Worm (Caenorhabditis elegans) whole organism, L1 larva: ENCODE data around the gene F44E2.4.

Source experiments
- C04F5.9 ChIP-seq: sonication (generic microtip); optimal IDR thresholded peaks from 2 replicates; lab custom pipeline; 2016; ENCODE audit warnings: missing genetic modification characterization, missing compliant biosample characterization
- C16A3.4 ChIP-seq: fragments of 150-350 bp; optimal IDR thresholded peaks from 2 replicates; lab custom pipeline; 2014; ENCODE audit warnings: missing biosample characterization, missing genetic modification characterization
- C34B4.2 ChIP-seq: sonication (generic microtip); optimal IDR thresholded peaks from 2 replicates; lab custom pipeline; 2017; ENCODE audit warnings: mild to moderate bottlenecking, missing genetic modification characterization, missing compliant biosample characterization
- Y116A8C.19 ChIP-seq: sonication (generic microtip); optimal IDR thresholded peaks from 2 replicates; lab custom pipeline; 2016; ENCODE audit warnings: missing compliant biosample characterization, missing genetic modification characterization, borderline replicate concordance
- ama-1 ChIP-seq: fragments of 150-350 bp; optimal IDR thresholded peaks from 2 replicates; lab custom pipeline; 2014
- blmp-1 ChIP-seq: fragments of 150-350 bp; optimal IDR thresholded peaks from 2 replicates; lab custom pipeline; 2014; ENCODE audit warnings: missing biosample characterization, missing genetic modification characterization
- ceh-90 ChIP-seq: sonication (generic microtip); optimal IDR thresholded peaks from 2 replicates; lab custom pipeline; 2016; ENCODE audit warnings: missing genetic modification characterization, missing compliant biosample characterization
- ces-1 ChIP-seq: fragments of 150-350 bp; optimal IDR thresholded peaks from 2 replicates; lab custom pipeline; 2014; ENCODE audit warnings: missing biosample characterization, missing genetic modification reagents, missing genetic modification characterization
- dpl-1 ChIP-seq, 3 experiments: fragments of 150-350 bp in 2 of 3; sonication (generic microtip) in 1 of 3; optimal IDR thresholded peaks; 2 replicates each; lab custom pipeline; 2014 to 2017; ENCODE audit warnings: missing biosample characterization in 3 of 3, missing genetic modification characterization in 3 of 3, missing genetic modification reagents in 3 of 3
- dsc-1 ChIP-seq: sonication (generic microtip); optimal IDR thresholded peaks from 2 replicates; lab custom pipeline; 2016; ENCODE audit warnings: mild to moderate bottlenecking, missing genetic modification characterization, missing compliant biosample characterization
- efl-1 ChIP-seq, 4 experiments: fragments of 150-350 bp; optimal IDR thresholded peaks in 3 of 4; peaks in 1 of 4; 1 replicate in 1 of 4; 2 replicates in 3 of 4; lab custom pipeline; 2014; ENCODE audit warnings: missing biosample characterization in 2 of 4, missing genetic modification characterization in 2 of 4, missing genetic modification reagents in 2 of 4
- efl-3 ChIP-seq: fragments of 200-800 bp; sonication (Bioruptor generic); optimal IDR thresholded peaks from 2 replicates; lab custom pipeline; 2018; ENCODE audit warnings: mild to moderate bottlenecking, missing genetic modification characterization, missing compliant biosample characterization
- elt-2 ChIP-seq: sonication (generic microtip); optimal IDR thresholded peaks from 2 replicates; lab custom pipeline; 2016; ENCODE audit warnings: missing genetic modification characterization, mild to moderate bottlenecking, inconsistent platforms, missing compliant biosample characterization, missing genetic modification reagents
- elt-3 ChIP-seq, 6 experiments: fragments of 150-350 bp in 1 of 6; sonication (generic microtip); optimal IDR thresholded peaks; 2 replicates each; lab custom pipeline; 2017 to 2018; ENCODE audit warnings: missing biosample characterization in 6 of 6, missing genetic modification characterization in 6 of 6, inconsistent platforms in 1 of 6
- ets-5 ChIP-seq: fragments of 200-800 bp; sonication (Bioruptor generic); IDR thresholded peaks from 2 replicates; pipeline ENCODE4 v1.3.6; 2022; ENCODE audit warnings: missing genetic modification characterization, missing compliant biosample characterization
- fkh-10 ChIP-seq: sonication (generic microtip); optimal IDR thresholded peaks from 2 replicates; lab custom pipeline; 2017; ENCODE audit warnings: missing biosample characterization, missing genetic modification reagents, missing genetic modification characterization
- fkh-4 ChIP-seq: sonication (generic microtip); optimal IDR thresholded peaks from 2 replicates; lab custom pipeline; 2016; ENCODE audit warnings: missing compliant biosample characterization, missing genetic modification characterization, borderline replicate concordance
- fkh-8 ChIP-seq: sonication (generic microtip); optimal IDR thresholded peaks from 2 replicates; lab custom pipeline; 2016; ENCODE audit warnings: mild to moderate bottlenecking, missing genetic modification characterization, missing compliant biosample characterization
- fos-1 ChIP-seq: fragments of 150-350 bp; optimal IDR thresholded peaks from 2 replicates; lab custom pipeline; 2014; ENCODE audit warnings: missing biosample characterization, missing genetic modification characterization
- hlh-4 ChIP-seq: sonication (generic microtip); optimal IDR thresholded peaks from 2 replicates; lab custom pipeline; 2016; ENCODE audit warnings: mild to moderate bottlenecking, missing genetic modification characterization, missing compliant biosample characterization
- irx-1 ChIP-seq: sonication (generic microtip); optimal IDR thresholded peaks from 2 replicates; lab custom pipeline; 2016; ENCODE audit warnings: missing genetic modification characterization, missing compliant biosample characterization
- isw-1 ChIP-seq: fragments of 200-800 bp; sonication (Bioruptor generic); IDR thresholded peaks from 2 replicates; pipeline ENCODE4 v1.3.6; 2022; ENCODE audit warnings: missing genetic modification characterization, missing compliant biosample characterization
- lin-13 ChIP-seq: fragments of 150-350 bp; optimal IDR thresholded peaks from 2 replicates; lab custom pipeline; 2014; ENCODE audit warnings: missing biosample characterization, missing genetic modification reagents, missing genetic modification characterization
- lin-15B ChIP-seq: fragments of 150-350 bp; sonication (generic microtip); optimal IDR thresholded peaks from 3 replicates; lab custom pipeline; 2014; ENCODE audit warnings: missing biosample characterization, missing genetic modification characterization
- lsy-2 ChIP-seq, 2 experiments: fragments of 150-350 bp; optimal IDR thresholded peaks; 2 replicates each; lab custom pipeline; 2014; ENCODE audit warnings: missing biosample characterization in 2 of 2, missing genetic modification characterization in 2 of 2
- mab-9 ChIP-seq: fragments of 200-800 bp; sonication (Bioruptor generic); IDR thresholded peaks from 2 replicates; pipeline ENCODE4 v1.3.6; 2022; ENCODE audit warnings: missing genetic modification reagents, missing genetic modification characterization, missing compliant biosample characterization
- mdl-1 ChIP-seq, 2 experiments: fragments of 150-350 bp; optimal IDR thresholded peaks; 2 replicates each; lab custom pipeline; 2014 to 2017; ENCODE audit warnings: missing biosample characterization in 2 of 2, missing genetic modification characterization in 2 of 2, inconsistent platforms in 1 of 2
- mef-2 ChIP-seq: fragments of 150-350 bp; optimal IDR thresholded peaks from 2 replicates; lab custom pipeline; 2014; ENCODE audit warnings: missing biosample characterization, missing genetic modification characterization
- mep-1 ChIP-seq: fragments of 150-350 bp; optimal IDR thresholded peaks from 2 replicates; lab custom pipeline; 2014; ENCODE audit warnings: missing biosample characterization, missing genetic modification characterization
- nhr-19 ChIP-seq: fragments of 200-800 bp; sonication (Bioruptor generic); conservative IDR thresholded peaks from 2 replicates; pipeline ENCODE4 v1.3.6; 2022; ENCODE audit warnings: missing genetic modification characterization, missing compliant biosample characterization
- nhr-71 ChIP-seq: sonication (generic microtip); optimal IDR thresholded peaks from 2 replicates; lab custom pipeline; 2016; ENCODE audit warnings: mild to moderate bottlenecking, missing genetic modification characterization, moderate library complexity, missing compliant biosample characterization
- nhr-85 ChIP-seq: sonication (generic microtip); peaks from one replicate; lab custom pipeline; 2016; ENCODE audit warnings: missing genetic modification characterization, inconsistent platforms, missing compliant biosample characterization
- nhr-90 ChIP-seq: sonication (generic microtip); optimal IDR thresholded peaks from 2 replicates; lab custom pipeline; 2016; ENCODE audit warnings: mild to moderate bottlenecking, missing genetic modification characterization, missing compliant biosample characterization; ENCODE audit not compliant: poor library complexity
- pax-3 ChIP-seq: fragments of 200-800 bp; sonication (Bioruptor generic); optimal IDR thresholded peaks from 2 replicates; lab custom pipeline; 2018; ENCODE audit warnings: mild to moderate bottlenecking, missing genetic modification characterization, moderate library complexity, missing compliant biosample characterization
- rnt-1 ChIP-seq: sonication (generic microtip); optimal IDR thresholded peaks from 2 replicates; lab custom pipeline; 2016; ENCODE audit warnings: mild to moderate bottlenecking, missing genetic modification characterization, moderate library complexity, missing compliant biosample characterization
- skn-1 ChIP-seq: fragments of 150-350 bp; optimal IDR thresholded peaks from 2 replicates; lab custom pipeline; 2014; ENCODE audit warnings: missing biosample characterization, missing genetic modification characterization
- snpc-4 ChIP-seq: fragments of 150-350 bp; optimal IDR thresholded peaks from 2 replicates; lab custom pipeline; 2014; ENCODE audit warnings: missing biosample characterization, missing genetic modification characterization
- snu-23 ChIP-seq: sonication (generic microtip); optimal IDR thresholded peaks from 2 replicates; lab custom pipeline; 2016; ENCODE audit warnings: missing genetic modification characterization, missing compliant biosample characterization
- sox-4 ChIP-seq: sonication (generic microtip); optimal IDR thresholded peaks from 2 replicates; lab custom pipeline; 2016; ENCODE audit warnings: missing genetic modification characterization, missing compliant biosample characterization
- swsn-7 ChIP-seq: sonication (generic microtip); optimal IDR thresholded peaks from 2 replicates; lab custom pipeline; 2016; ENCODE audit warnings: missing genetic modification characterization, missing compliant biosample characterization
- unc-130 ChIP-seq: fragments of 150-350 bp; optimal IDR thresholded peaks from 2 replicates; lab custom pipeline; 2017; ENCODE audit warnings: missing biosample characterization, missing genetic modification characterization, inconsistent platforms
- unc-30 ChIP-seq: sonication (generic microtip); optimal IDR thresholded peaks from 2 replicates; lab custom pipeline; 2017; ENCODE audit warnings: missing biosample characterization, missing genetic modification characterization
- unc-98 ChIP-seq: fragments of 200-800 bp; sonication (Bioruptor generic); IDR thresholded peaks from 2 replicates; pipeline ENCODE4 v1.3.6; 2022; ENCODE audit warnings: missing genetic modification characterization, missing compliant biosample characterization
- vab-15 ChIP-seq: sonication (generic microtip); optimal IDR thresholded peaks from 2 replicates; lab custom pipeline; 2017; ENCODE audit warnings: missing genotype, mild to moderate bottlenecking, missing genetic modification characterization, missing compliant biosample characterization
- xbp-1 ChIP-seq: sonication (generic microtip); optimal IDR thresholded peaks from 2 replicates; lab custom pipeline; 2016; ENCODE audit warnings: missing genetic modification characterization, missing compliant biosample characterization
- zag-1 ChIP-seq: fragments of 150-350 bp; optimal IDR thresholded peaks from 2 replicates; lab custom pipeline; 2014; ENCODE audit warnings: missing biosample characterization, missing genetic modification characterization
- zip-4 ChIP-seq: fragments of 200-800 bp; sonication (Bioruptor generic); optimal IDR thresholded peaks from 2 replicates; lab custom pipeline; 2018; ENCODE audit warnings: mild to moderate bottlenecking, missing genetic modification characterization, moderate library complexity, missing compliant biosample characterization
- ztf-11 ChIP-seq, 2 experiments: sonication (generic microtip); optimal IDR thresholded peaks; 2 replicates each; lab custom pipeline; 2016 to 2017; ENCODE audit warnings: missing genetic modification characterization in 2 of 2, missing biosample characterization in 1 of 2, missing compliant biosample characterization in 1 of 2
- ztf-4 ChIP-seq: fragments of 150-350 bp; optimal IDR thresholded peaks from 2 replicates; lab custom pipeline; 2014; ENCODE audit warnings: missing biosample characterization, missing genetic modification characterization

F44E2.4 gene

ce11 chrIII:8801352-8801863, 36.8 kb downstream of the F44E2.4 start (continued):
- no peak for TF ChIP-seq swsn-7 (tag; lab: Kevin White, UChicago)
- TF ChIP-seq Y116A8C.19 (tag; lab: Kevin White, UChicago) = no peak
- TF ChIP-seq mef-2 (tag; lab: Kevin White, UChicago) = no peak
- no peak for TF ChIP-seq rnt-1 (tag; lab: Kevin White, UChicago)
- no peak for TF ChIP-seq C34B4.2 (tag; lab: Kevin White, UChicago)
- no peak for TF ChIP-seq irx-1 (tag; lab: Kevin White, UChicago)
- TF ChIP-seq mab-9 (GFP tag; lab: Robert Waterston, UW) = no peak
- TF ChIP-seq isw-1 (GFP tag; lab: Robert Waterston, UW) = no peak
- TF ChIP-seq ama-1 (lab: Kevin White, UChicago) = no peak
- no peak for TF ChIP-seq pax-3 (tag; lab: Kevin White, UChicago)
- TF ChIP-seq dpl-1 (GFP tag; optimal IDR thresholded peaks at IDR 0.05; lab: Kevin White, UChicago) = no peak
- TF ChIP-seq nhr-85 = no peak
- TF ChIP-seq fkh-8 = no peak
- TF ChIP-seq ztf-11 (tag; optimal IDR thresholded peaks at IDR 0.05; lab: Kevin White, UChicago) = no peak
- peak in 3 of 6 experiments; percentile 16 to 81 (median 68) for TF ChIP-seq elt-3 (tag; optimal IDR thresholded peaks at IDR 0.05; lab: Kevin White, UChicago)
- no peak for TF ChIP-seq nhr-90 (tag; lab: Kevin White, UChicago)
- no peak for TF ChIP-seq fkh-4 (tag; lab: Kevin White, UChicago)
- TF ChIP-seq zag-1 (tag; lab: Kevin White, UChicago) = no peak
- no peak for TF ChIP-seq ces-1 (GFP tag; lab: Kevin White, UChicago)
- no peak for TF ChIP-seq xbp-1 (tag; lab: Kevin White, UChicago)
- TF ChIP-seq vab-15 (tag; lab: Kevin White, UChicago) = no peak
- no peak for TF ChIP-seq ztf-4
- no peak for TF ChIP-seq lin-15B (tag; lab: Kevin White, UChicago)
- TF ChIP-seq ceh-90 (tag; lab: Kevin White, UChicago) = no peak
- TF ChIP-seq snu-23 (GFP tag; lab: Kevin White, UChicago) = no peak
- TF ChIP-seq zip-4 = no peak
- TF ChIP-seq sox-4 = no peak
- TF ChIP-seq skn-1 (tag; lab: Kevin White, UChicago) = peak; percentile 18
- TF ChIP-seq snpc-4 = no peak
- peak; percentile 49 for TF ChIP-seq unc-130 (tag; lab: Kevin White, UChicago)
- TF ChIP-seq fkh-10 (GFP tag; lab: Kevin White, UChicago) = no peak
- TF ChIP-seq lsy-2 (tag; optimal IDR thresholded peaks at IDR 0.05; lab: Kevin White, UChicago) = no peak
- no peak for TF ChIP-seq fos-1 (tag; lab: Kevin White, UChicago)
- TF ChIP-seq unc-30 (tag; lab: Kevin White, UChicago) = no peak
- TF ChIP-seq unc-98 (GFP tag; lab: Robert Waterston, UW) = no peak
- TF ChIP-seq blmp-1 (tag; lab: Kevin White, UChicago) = peak; percentile 74
- TF ChIP-seq efl-1 (optimal IDR thresholded peaks at IDR 0.05; lab: Kevin White, UChicago) = no peak
- no peak for TF ChIP-seq efl-1 (GFP tag; optimal IDR thresholded peaks at IDR 0.05 in 1 of 2; lab: Kevin White, UChicago)
- TF ChIP-seq nhr-71 (tag; lab: Kevin White, UChicago) = no peak
- TF ChIP-seq nhr-19 (GFP tag; lab: Robert Waterston, UW) = no peak
- TF ChIP-seq C16A3.4 = peak; percentile 0
- TF ChIP-seq hlh-4 (tag; lab: Kevin White, UChicago) = no peak
- TF ChIP-seq dsc-1 = no peak
- TF ChIP-seq lin-13 = peak; percentile 23
- TF ChIP-seq C04F5.9 (tag; lab: Kevin White, UChicago) = no peak
- no peak for TF ChIP-seq mep-1
- no peak for TF ChIP-seq efl-3 (GFP tag; lab: Kevin White, UChicago)
- TF ChIP-seq elt-2 (tag; lab: Kevin White, UChicago) = no peak
- no peak for TF ChIP-seq ets-5 (GFP tag; lab: Robert Waterston, UW)
- peak in 1 of 2 experiments; percentile 14 for TF ChIP-seq mdl-1 (tag; optimal IDR thresholded peaks at IDR 0.05; lab: Kevin White, UChicago)
- TF ChIP-seq, all 84 proteins: peak for 9
